Fruit fly (Drosophila melanogaster): ENCODE results near the gene CG14856.

- TF ChIP-seq usp (GFP tag; optimal IDR thresholded peaks at IDR 0.05), result no peak
- no peak for TF ChIP-seq psq (optimal IDR thresholded peaks at IDR 0.05)
Observed at dm6 chr3R:14822954-14823353, 24.2 kb downstream of the CG14856 start.

Data from whole organism.